Fruit fly (Drosophila melanogaster): ENCODE results near the gene Jhbp1.

The Jhbp1 gene

DNA sequence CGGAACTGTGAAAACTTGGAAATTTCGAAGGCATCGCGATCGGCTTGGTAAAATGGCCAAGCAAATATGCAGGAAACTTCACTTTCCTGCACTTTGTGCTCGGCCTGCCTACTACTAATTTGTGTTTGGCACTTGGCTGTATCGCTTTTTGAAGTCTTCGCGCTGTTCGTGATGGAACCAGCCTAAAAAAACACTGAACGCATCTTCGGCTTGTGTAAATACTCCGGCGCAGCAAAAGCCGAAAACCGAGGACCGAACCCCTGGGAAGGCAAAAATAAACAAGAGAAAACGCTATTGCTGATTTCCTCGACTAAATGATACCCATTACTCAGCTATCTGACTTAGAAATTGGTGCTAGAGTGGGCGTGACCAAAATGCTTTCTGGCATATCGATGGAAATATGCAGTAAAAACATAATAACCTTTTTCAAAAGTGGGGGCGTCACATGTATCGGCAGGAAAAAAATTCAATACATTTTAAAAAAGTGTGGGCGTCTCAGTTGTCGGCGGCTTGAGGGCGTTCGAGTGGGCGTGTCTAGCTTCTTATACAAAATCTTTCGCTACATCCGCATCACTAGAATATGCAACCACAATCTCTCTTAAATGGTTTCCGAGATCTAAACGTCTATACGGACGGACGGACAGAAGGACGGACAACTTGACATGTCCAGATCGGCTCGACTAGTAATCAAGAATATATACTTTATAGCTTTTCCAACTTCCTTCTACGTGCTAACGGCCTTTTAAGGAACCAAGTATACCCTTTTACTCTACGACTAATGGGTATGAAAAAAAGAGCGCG lies 9.5 kb downstream of the Jhbp1 start (continued):
- TF ChIP-seq Lpt (GFP tag; optimal IDR thresholded peaks at IDR 0.05) (no peak), lz (GFP tag; optimal IDR thresholded peaks at IDR 0.05) (no peak), CG6163 (GFP tag; IDR thresholded peaks at IDR 0.05) (no peak), net (GFP tag; optimal IDR thresholded peaks at IDR 0.05) (no peak), CG11902 (GFP tag; optimal IDR thresholded peaks at IDR 0.05) (no peak), achi (GFP tag; optimal IDR thresholded peaks at IDR 0.05) (no peak), salr (GFP tag; optimal IDR thresholded peaks at IDR 0.05) (no peak), CG4318 (GFP tag; optimal IDR thresholded peaks at IDR 0.05) (no peak), CG16779 (tag; optimal IDR thresholded peaks at IDR 0.05) (no peak), CG8632 (GFP tag; optimal IDR thresholded peaks at IDR 0.05) (no peak), CG32006 (GFP tag; optimal IDR thresholded peaks at IDR 0.05) (peak; percentile 27), fd59A (GFP tag; optimal IDR thresholded peaks at IDR 0.05) (no peak), CG1621 (tag; optimal IDR thresholded peaks at IDR 0.05) (no peak), CG8319 (GFP tag; optimal IDR thresholded peaks at IDR 0.05) (no peak), svp (GFP tag) (peak; percentile 64), eg (GFP tag; IDR thresholded peaks at IDR 0.05) (no peak), Blimp-1 (GFP tag; optimal IDR thresholded peaks at IDR 0.05) (no peak), acj6 (GFP tag; optimal IDR thresholded peaks at IDR 0.05) (no peak), Eip75B (GFP tag; optimal IDR thresholded peaks at IDR 0.05) (no peak), Ets96B (tag; optimal IDR thresholded peaks at IDR 0.05) (no peak), CG6854 (GFP tag; optimal IDR thresholded peaks at IDR 0.05) (no peak), CG8119 (GFP tag; IDR thresholded peaks at IDR 0.05) (no peak), vri (GFP tag; optimal IDR thresholded peaks at IDR 0.05) (no peak), Hr4 (GFP tag; optimal IDR thresholded peaks at IDR 0.05) (no peak), CG6276 (GFP tag; optimal IDR thresholded peaks at IDR 0.05) (no peak), dac (GFP tag; optimal IDR thresholded peaks at IDR 0.05) (no peak), fkh (GFP tag; optimal IDR thresholded peaks at IDR 0.05) (peak; percentile 62), OdsH (GFP tag; optimal IDR thresholded peaks at IDR 0.05) (peak; percentile 1), Sox102F (GFP tag; optimal IDR thresholded peaks at IDR 0.05) (no peak), CG31627 (GFP tag; optimal IDR thresholded peaks at IDR 0.05) (peak; percentile 20)

DNA sequence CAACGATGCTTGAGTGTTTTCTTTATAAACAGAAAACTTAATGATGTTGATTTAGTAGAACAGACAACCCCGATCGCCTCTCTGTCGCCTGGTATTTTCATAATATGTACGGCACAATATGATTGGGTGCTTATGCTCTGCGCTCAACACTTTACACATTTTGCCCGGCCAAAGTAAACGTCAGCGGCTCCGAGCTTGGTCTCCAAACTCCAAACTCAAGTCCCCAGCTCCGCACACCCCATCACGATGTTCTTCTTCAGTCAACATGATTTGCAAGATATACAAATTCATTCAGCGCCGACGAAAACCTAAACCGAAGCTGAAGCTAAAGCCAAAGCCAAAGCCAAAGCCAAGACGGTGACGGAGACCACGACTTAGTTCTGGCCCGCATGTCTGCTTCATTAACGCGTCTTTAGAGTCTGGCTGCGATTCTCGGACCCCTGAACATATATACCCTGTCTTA lies 10.1 kb downstream of the Jhbp1 start:
- TF ChIP-seq CG6854 (GFP tag; optimal IDR thresholded peaks at IDR 0.05) (peak; percentile 40), fkh (GFP tag; optimal IDR thresholded peaks at IDR 0.05) (peak; percentile 90), CG31627 (GFP tag; optimal IDR thresholded peaks at IDR 0.05) (no peak)

DNA sequence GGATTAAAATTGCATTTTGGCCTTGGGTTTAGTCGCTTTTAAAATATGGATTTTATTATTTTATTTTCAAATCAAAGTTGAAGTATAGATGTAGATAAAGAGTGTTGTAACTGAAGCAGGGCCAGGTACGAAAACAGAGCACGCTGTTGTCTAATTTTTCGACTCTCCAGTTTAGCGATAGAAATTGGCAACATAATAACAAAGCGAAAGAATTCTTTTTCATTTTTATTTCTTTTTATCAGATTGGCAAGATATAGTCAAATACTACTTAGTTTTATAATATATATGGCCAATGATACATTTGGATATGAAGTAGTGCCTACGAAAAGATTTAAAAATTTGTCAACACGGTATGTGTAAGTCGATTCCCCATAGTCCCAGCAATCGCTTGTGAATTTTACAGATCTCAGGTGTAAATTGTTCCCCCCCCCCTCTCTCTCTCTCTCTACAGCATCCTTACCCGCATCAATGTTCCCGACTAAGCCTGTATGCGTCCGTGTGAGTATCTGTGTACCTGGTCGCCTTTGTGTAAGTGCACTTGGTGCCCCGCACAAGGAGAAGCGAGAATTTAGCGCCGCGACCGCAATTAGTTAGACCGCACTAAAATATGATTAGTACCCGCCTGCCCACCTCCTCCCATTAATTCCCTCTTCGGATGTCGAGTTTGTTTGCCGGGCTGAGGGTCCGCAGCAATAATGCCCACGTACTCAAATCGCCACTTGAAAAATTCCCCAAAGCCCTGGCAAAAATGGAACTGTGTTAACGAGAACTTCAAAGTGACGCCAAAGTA lies 10.8 kb downstream of the Jhbp1 start:
- TF ChIP-seq esn (GFP tag; optimal IDR thresholded peaks at IDR 0.05): peak; percentile 24
- TF ChIP-seq CG31627 (GFP tag; optimal IDR thresholded peaks at IDR 0.05): no peak
- TF ChIP-seq Gug (GFP tag; IDR thresholded peaks at IDR 0.05): no peak
- TF ChIP-seq Eip75B (GFP tag; optimal IDR thresholded peaks at IDR 0.05): peak; percentile 23
- no peak for TF ChIP-seq CG6792 (GFP tag; optimal IDR thresholded peaks at IDR 0.05)
- TF ChIP-seq Sox14 (GFP tag; optimal IDR thresholded peaks at IDR 0.05): no peak
- TF ChIP-seq CG10631 (GFP tag; optimal IDR thresholded peaks at IDR 0.05): no peak
- TF ChIP-seq CG16779 (tag; optimal IDR thresholded peaks at IDR 0.05): peak; percentile 5
- TF ChIP-seq CG4318 (GFP tag; optimal IDR thresholded peaks at IDR 0.05): no peak
- no peak for TF ChIP-seq CG8319 (GFP tag; optimal IDR thresholded peaks at IDR 0.05)
- no peak for TF ChIP-seq CG3919 (GFP tag; optimal IDR thresholded peaks at IDR 0.05)
- no peak for TF ChIP-seq Hr38 (GFP tag; optimal IDR thresholded peaks at IDR 0.05)
- TF ChIP-seq Ets96B (tag; optimal IDR thresholded peaks at IDR 0.05): no peak
- no peak for TF ChIP-seq vri (GFP tag; optimal IDR thresholded peaks at IDR 0.05)
- no peak for TF ChIP-seq CG7368 (GFP tag; optimal IDR thresholded peaks at IDR 0.05)
- TF ChIP-seq Met (GFP tag; optimal IDR thresholded peaks at IDR 0.05): peak; percentile 39
- no peak for TF ChIP-seq CG8632 (GFP tag; optimal IDR thresholded peaks at IDR 0.05)
- TF ChIP-seq OdsH (GFP tag; optimal IDR thresholded peaks at IDR 0.05): no peak
- TF ChIP-seq Eip78C (GFP tag): peak; percentile 77
- no peak for TF ChIP-seq CG3032 (tag; optimal IDR thresholded peaks at IDR 0.05)
- TF ChIP-seq CG6276 (GFP tag; optimal IDR thresholded peaks at IDR 0.05): no peak
- TF ChIP-seq Eip93F (GFP tag; optimal IDR thresholded peaks at IDR 0.05): no peak
- no peak for TF ChIP-seq CG34406 (GFP tag; optimal IDR thresholded peaks at IDR 0.05)
- TF ChIP-seq topi (GFP tag; optimal IDR thresholded peaks at IDR 0.05): peak; percentile 7
- no peak for TF ChIP-seq CG11762 (GFP tag; optimal IDR thresholded peaks at IDR 0.05; ENCODE audit: insufficient read depth)
- no peak for TF ChIP-seq net (GFP tag; optimal IDR thresholded peaks at IDR 0.05)
- TF ChIP-seq lz (GFP tag; optimal IDR thresholded peaks at IDR 0.05): peak; percentile 22
- TF ChIP-seq svp (GFP tag): peak; percentile 62

Data from whole organism, prepupa.